Fruit fly (Drosophila melanogaster) whole organism, embryonic: ENCODE data around the gene Tpr2.

Experiments
- Asciz ChIP-seq: fragments of 200-800 bp; sonication (Bioruptor generic); optimal IDR thresholded peaks from 2 replicates; lab custom pipeline; 2017; ENCODE audit warnings: missing biosample characterization, mild to moderate bottlenecking, missing genetic modification characterization, missing genetic modification reagents
- BtbVII ChIP-seq: fragments of 200-800 bp; sonication (Bioruptor generic); optimal IDR thresholded peaks from 3 replicates; lab custom pipeline; 2017; ENCODE audit warnings: missing biosample characterization, mild to moderate bottlenecking, missing genetic modification characterization
- Bteb2 ChIP-seq: fragments of 200-800 bp; sonication (Bioruptor generic); optimal IDR thresholded peaks from 2 replicates; lab custom pipeline; 2016; ENCODE audit warnings: missing biosample characterization, missing genetic modification characterization
- CG10209 ChIP-seq: fragments of 200-800 bp; sonication (Bioruptor generic); optimal IDR thresholded peaks from 3 replicates; lab custom pipeline; 2017; ENCODE audit warnings: missing biosample characterization, mild to moderate bottlenecking, missing genetic modification characterization, missing genetic modification reagents
- CG11085 ChIP-seq: fragments of 200-800 bp; sonication (Bioruptor generic); IDR thresholded peaks from 2 replicates; pipeline ENCODE4 v1.3.6; 2022; ENCODE audit warnings: missing biosample characterization, missing genetic modification characterization
- CG11093 ChIP-seq: fragments of 200-800 bp; sonication (Bioruptor generic); IDR thresholded peaks from 3 replicates; pipeline ENCODE4 v1.3.6; 2022; ENCODE audit warnings: missing biosample characterization, missing genetic modification characterization
- CG13123 ChIP-seq: fragments of 200-800 bp; sonication (Bioruptor generic); optimal IDR thresholded peaks from 2 replicates; lab custom pipeline; 2016; ENCODE audit warnings: missing biosample characterization, missing genetic modification characterization
- CG14710 ChIP-seq: fragments of 200-800 bp; sonication (Bioruptor generic); optimal IDR thresholded peaks from 3 replicates; lab custom pipeline; 2019; ENCODE audit warnings: missing biosample characterization, mild to moderate bottlenecking, missing genetic modification characterization, moderate library complexity
- CG16815 ChIP-seq: fragments of 200-800 bp; sonication (Bioruptor generic); optimal IDR thresholded peaks from 3 replicates; lab custom pipeline; 2017; ENCODE audit warnings: missing biosample characterization, mild to moderate bottlenecking, missing genetic modification characterization
- CG18619 ChIP-seq: fragments of 200-800 bp; sonication (Bioruptor generic); optimal IDR thresholded peaks from 3 replicates; lab custom pipeline; 2017; ENCODE audit warnings: missing biosample characterization, mild to moderate bottlenecking, missing genetic modification characterization
- CG2129 ChIP-seq: fragments of 200-800 bp; sonication (Bioruptor generic); IDR thresholded peaks from 2 replicates; pipeline ENCODE4 v1.3.6; 2022; ENCODE audit warnings: missing biosample characterization, missing genetic modification characterization; ENCODE audit not compliant: partially characterized antibody
- CG2712 ChIP-seq: fragments of 200-800 bp; optimal IDR thresholded peaks from 3 replicates; lab custom pipeline; 2019; ENCODE audit warnings: missing biosample characterization, mild to moderate bottlenecking, missing genetic modification characterization, moderate library complexity
- CG30403 ChIP-seq: fragments of 200-800 bp; sonication (Bioruptor generic); optimal IDR thresholded peaks from 3 replicates; lab custom pipeline; 2016; ENCODE audit warnings: missing biosample characterization, missing genetic modification characterization
- CG31224 ChIP-seq: fragments of 200-800 bp; sonication (Bioruptor generic); IDR thresholded peaks from 2 replicates; pipeline ENCODE4 v1.3.6; 2022; ENCODE audit warnings: missing biosample characterization, missing genetic modification characterization
- CG32532 ChIP-seq: fragments of 200-800 bp; sonication (Bioruptor generic); IDR thresholded peaks from 2 replicates; pipeline ENCODE4 v1.3.6; 2022; ENCODE audit warnings: missing biosample characterization, missing genetic modification characterization
- CG3281 ChIP-seq: fragments of 200-800 bp; sonication (Bioruptor generic); optimal IDR thresholded peaks from 3 replicates; lab custom pipeline; 2017; ENCODE audit warnings: missing biosample characterization, mild to moderate bottlenecking, missing genetic modification characterization
- CG3726 ChIP-seq: fragments of 200-800 bp; sonication (Bioruptor generic); IDR thresholded peaks from 3 replicates; pipeline ENCODE4, ENCODE4 v1.3.6; 2022; ENCODE audit warnings: missing biosample characterization, missing genetic modification characterization
- CG4360 ChIP-seq: fragments of 200-800 bp; sonication (Bioruptor generic); IDR thresholded peaks from 2 replicates; pipeline ENCODE4 v1.3.6; 2022; ENCODE audit warnings: missing biosample characterization, missing genetic modification characterization
- CG5180 ChIP-seq: fragments of 200-800 bp; sonication (Bioruptor generic); optimal IDR thresholded peaks from 3 replicates; lab custom pipeline; 2017; ENCODE audit warnings: missing biosample characterization, missing genetic modification characterization, mild to moderate bottlenecking, moderate library complexity, missing genetic modification reagents
- CG7271 ChIP-seq: fragments of 200-800 bp; sonication (Bioruptor generic); optimal IDR thresholded peaks from 2 replicates; lab custom pipeline; 2018; ENCODE audit warnings: missing biosample characterization, mild to moderate bottlenecking, missing genetic modification characterization, moderate library complexity
- CG9727 ChIP-seq: fragments of 200-800 bp; sonication (Bioruptor generic); optimal IDR thresholded peaks from 3 replicates; lab custom pipeline; 2017; ENCODE audit warnings: missing biosample characterization, mild to moderate bottlenecking, missing genetic modification characterization
- Dad ChIP-seq: fragments of 200-800 bp; sonication (Bioruptor generic); optimal IDR thresholded peaks from 3 replicates; lab custom pipeline; 2016; ENCODE audit warnings: missing biosample characterization, missing genetic modification characterization
- Dbx ChIP-seq: fragments of 200-800 bp; sonication (Bioruptor generic); IDR thresholded peaks from 3 replicates; pipeline ENCODE4 v1.3.6; 2022; ENCODE audit warnings: missing biosample characterization, missing genetic modification characterization
- Doc2 ChIP-seq: fragments of 200-800 bp; sonication (Bioruptor generic); IDR thresholded peaks from 2 replicates; pipeline ENCODE4 v1.3.6; 2022; ENCODE audit warnings: missing biosample characterization, missing genetic modification characterization
- Fer2 ChIP-seq: fragments of 200-800 bp; sonication (Bioruptor generic); optimal IDR thresholded peaks from 2 replicates; lab custom pipeline; 2018; ENCODE audit warnings: missing biosample characterization, mild to moderate bottlenecking, missing genetic modification characterization, moderate library complexity
- Max ChIP-seq: fragments of 200-800 bp; sonication (Bioruptor generic); optimal IDR thresholded peaks from 2 replicates; lab custom pipeline; 2016; ENCODE audit warnings: missing biosample characterization, mild to moderate bottlenecking, missing genetic modification characterization
- Neu2 ChIP-seq: fragments of 200-800 bp; sonication (Bioruptor generic); optimal IDR thresholded peaks from 3 replicates; lab custom pipeline; 2016; ENCODE audit warnings: missing biosample characterization, missing genetic modification characterization, borderline replicate concordance
- Optix ChIP-seq: fragments of 200-800 bp; sonication (Bioruptor generic); IDR thresholded peaks from 3 replicates; pipeline ENCODE4 v1.3.6; 2022; ENCODE audit warnings: missing biosample characterization, missing genetic modification characterization
- Rx ChIP-seq: fragments of 200-800 bp; sonication (Bioruptor generic); IDR thresholded peaks from 2 replicates; pipeline ENCODE4 v1.3.6; 2022; ENCODE audit warnings: missing biosample characterization, missing genetic modification characterization
- Six4 ChIP-seq: fragments of 200-800 bp; sonication (Bioruptor generic); optimal IDR thresholded peaks from 2 replicates; lab custom pipeline; 2016; ENCODE audit warnings: missing biosample characterization, missing genetic modification characterization
- bcd ChIP-seq: fragments of 200-800 bp; sonication (Bioruptor generic); optimal IDR thresholded peaks from 2 replicates; lab custom pipeline; 2017; ENCODE audit warnings: missing biosample characterization, mild to moderate bottlenecking, missing genetic modification characterization
- bigmax ChIP-seq: fragments of 200-800 bp; sonication (Bioruptor generic); optimal IDR thresholded peaks from 2 replicates; lab custom pipeline; 2018; ENCODE audit warnings: missing biosample characterization, mild to moderate bottlenecking, missing genetic modification characterization
- cg ChIP-seq: fragments of 200-800 bp; sonication (Bioruptor generic); optimal IDR thresholded peaks from 3 replicates; lab custom pipeline; 2019; ENCODE audit warnings: missing biosample characterization, mild to moderate bottlenecking, missing genetic modification characterization, moderate library complexity
- da ChIP-seq: fragments of 200-800 bp; sonication (Bioruptor generic); optimal IDR thresholded peaks from 2 replicates; lab custom pipeline; 2016; ENCODE audit warnings: missing biosample characterization, missing genetic modification characterization
- gt ChIP-seq: fragments of 200-800 bp; sonication (Bioruptor generic); IDR thresholded peaks from 2 replicates; pipeline ENCODE4 v1.3.6; 2022; ENCODE audit warnings: missing biosample characterization, missing genetic modification characterization
- h ChIP-seq: fragments of >200 bp; optimal IDR thresholded peaks from 2 replicates; lab custom pipeline; 2017
- inv ChIP-seq: fragments of 200-800 bp; sonication (Bioruptor generic); IDR thresholded peaks from 2 replicates; pipeline ENCODE4 v1.3.6; 2022; ENCODE audit warnings: missing biosample characterization, missing genetic modification characterization; ENCODE audit not compliant: partially characterized antibody
- kni ChIP-seq: fragments of 200-800 bp; sonication (Bioruptor generic); optimal IDR thresholded peaks from 3 replicates; lab custom pipeline; 2017; ENCODE audit warnings: mild to moderate bottlenecking, missing biosample characterization, missing genetic modification reagents, missing genetic modification characterization
- mam ChIP-seq: fragments of 200-800 bp; sonication (Bioruptor generic); optimal IDR thresholded peaks from 3 replicates; lab custom pipeline; 2016; ENCODE audit warnings: missing biosample characterization, missing genetic modification characterization
- nerfin-2 ChIP-seq: fragments of 200-800 bp; sonication (Bioruptor generic); IDR thresholded peaks from 2 replicates; pipeline ENCODE4 v1.3.6; 2022; ENCODE audit warnings: missing biosample characterization, missing genetic modification characterization; ENCODE audit not compliant: partially characterized antibody
- nom ChIP-seq: fragments of 200-800 bp; sonication (Bioruptor generic); optimal IDR thresholded peaks from 2 replicates; lab custom pipeline; 2017; ENCODE audit warnings: missing biosample characterization, missing genetic modification characterization, mild to moderate bottlenecking, moderate library complexity, missing genetic modification reagents
- org-1 ChIP-seq: fragments of 200-800 bp; sonication (Bioruptor generic); optimal IDR thresholded peaks from 2 replicates; lab custom pipeline; 2017; ENCODE audit warnings: missing biosample characterization, missing genetic modification characterization
- pan ChIP-seq, 4 experiments: fragments of >200 bp in 3 of 4; fragments of 200-800 bp in 1 of 4; sonication (Bioruptor generic) in 1 of 4; optimal IDR thresholded peaks in 3 of 4; IDR thresholded peaks in 1 of 4; 2 replicates each; pipeline versions ENCODE4 v1.3.6 to Lab custom; 2017 to 2022; ENCODE audit warnings: missing biosample characterization in 2 of 4, missing genetic modification characterization in 2 of 4, mixed read lengths in 1 of 4
- pb ChIP-seq: fragments of 200-800 bp; sonication (Bioruptor generic); optimal IDR thresholded peaks from 3 replicates; lab custom pipeline; 2016; ENCODE audit warnings: missing biosample characterization, missing genetic modification characterization
- pho ChIP-seq: fragments of 200-800 bp; sonication (Bioruptor generic); optimal IDR thresholded peaks from 2 replicates; lab custom pipeline; 2016; ENCODE audit warnings: missing biosample characterization, missing genetic modification characterization
- stwl ChIP-seq: fragments of 200-800 bp; sonication (Bioruptor generic); optimal IDR thresholded peaks from 3 replicates; lab custom pipeline; 2018; ENCODE audit warnings: missing biosample characterization, mild to moderate bottlenecking, missing genetic modification characterization, moderate library complexity
- tll ChIP-seq, 2 experiments: fragments of 200-800 bp in 1 of 2; fragments of >200 bp in 1 of 2; sonication (Bioruptor generic) in 1 of 2; optimal IDR thresholded peaks; 2 replicates each; lab custom pipeline; 2017 to 2019; ENCODE audit warnings: missing biosample characterization in 2 of 2, missing genetic modification characterization in 2 of 2, mild to moderate bottlenecking in 1 of 2, moderate library complexity in 1 of 2
- toy ChIP-seq: fragments of 200-800 bp; sonication (Bioruptor generic); IDR thresholded peaks from 2 replicates; pipeline ENCODE4 v1.3.6; 2022; ENCODE audit warnings: missing biosample characterization, missing genetic modification characterization
- trem ChIP-seq: fragments of 200-800 bp; optimal IDR thresholded peaks from 3 replicates; lab custom pipeline; 2019; ENCODE audit warnings: missing biosample characterization, mild to moderate bottlenecking, missing genetic modification characterization, moderate library complexity
- zf30C ChIP-seq: fragments of 200-800 bp; sonication (Bioruptor generic); optimal IDR thresholded peaks from 3 replicates; lab custom pipeline; 2018; ENCODE audit warnings: missing biosample characterization, mild to moderate bottlenecking, missing genetic modification characterization

Tpr2 gene

dm6 chr2L:16500469-16500868 lies 9.1 kb downstream of the Tpr2 start (continued):
- TF ChIP-seq nom (peak; percentile 72), pho (peak; percentile 80), gt (GFP tag; lab: Robert Waterston, UW) (peak; percentile 87), stwl (tag; lab: Kevin White, UChicago) (peak; percentile 27), CG3281 (peak; percentile 78), pb (peak; percentile 34), Rx (GFP tag; lab: Robert Waterston, UW) (no peak), inv (GFP tag; lab: Robert Waterston, UW) (no peak), Six4 (peak; percentile 81), toy (GFP tag; lab: Robert Waterston, UW) (peak; percentile 71), CG32532 (GFP tag; lab: Robert Waterston, UW) (peak; percentile 92), Bteb2 (GFP tag; lab: Kevin White, UChicago) (peak; percentile 82), pan (optimal IDR thresholded peaks at IDR 0.05; lab: Kevin White, UChicago) (no peak), pan (GFP tag; optimal IDR thresholded peaks at IDR 0.05 in 1 of 2, IDR thresholded peaks at IDR 0.05 in 1 of 2) (peak in 1 of 2 experiments; percentile 94), Neu2 (GFP tag; lab: Kevin White, UChicago) (no peak), da (GFP tag; lab: Kevin White, UChicago) (peak; percentile 30), Fer2 (tag; lab: Kevin White, UChicago) (peak; percentile 53), CG14710 (tag; lab: Kevin White, UChicago) (peak; percentile 85), CG30403 (peak; percentile 89), CG4360 (GFP tag; lab: Robert Waterston, UW) (peak; percentile 69), Max (GFP tag; lab: Kevin White, UChicago) (peak; percentile 75), CG9727 (GFP tag; lab: Kevin White, UChicago) (peak; percentile 86), CG3726 (GFP tag; lab: Robert Waterston, UW) (peak; percentile 88; the same call in 2 of the 3 replicates), h (lab: Kevin White, UChicago) (no peak), bcd (GFP tag; lab: Kevin White, UChicago) (peak; percentile 74), Asciz (GFP tag; lab: Kevin White, UChicago) (peak; percentile 77), CG7271 (tag; lab: Kevin White, UChicago) (peak; percentile 67), Dbx (GFP tag; lab: Robert Waterston, UW) (peak; percentile 83), Optix (GFP tag; lab: Robert Waterston, UW) (peak; percentile 90), mam (GFP tag; lab: Kevin White, UChicago) (peak; percentile 82), org-1 (GFP tag; lab: Kevin White, UChicago) (peak; percentile 87), cg (GFP tag; lab: Kevin White, UChicago) (peak; percentile 69), CG13123 (GFP tag; lab: Kevin White, UChicago) (peak; percentile 82), zf30C (no peak), trem (tag; lab: Kevin White, UChicago) (peak; percentile 58), Dad (GFP tag; lab: Kevin White, UChicago) (peak; percentile 73), nerfin-2 (GFP tag; lab: Robert Waterston, UW) (0 out of 2 replicates have a peak, but pooled peaks have one; percentile 36), Doc2 (GFP tag; lab: Robert Waterston, UW) (no peak), kni (peak; percentile 71), CG11093 (GFP tag; lab: Robert Waterston, UW) (peak; percentile 93), CG11085 (GFP tag; lab: Robert Waterston, UW) (peak; percentile 80), tll (GFP tag; optimal IDR thresholded peaks at IDR 0.05; lab: Kevin White, UChicago) (peak in 1 of 2 experiments; percentile 57), CG18619 (peak; percentile 87), BtbVII (GFP tag; lab: Kevin White, UChicago) (peak; percentile 74), CG31224 (GFP tag; lab: Robert Waterston, UW) (peak; percentile 74), CG10209 (GFP tag; lab: Kevin White, UChicago) (peak; percentile 90), CG16815 (GFP tag; lab: Kevin White, UChicago) (peak; percentile 87), bigmax (GFP tag; lab: Kevin White, UChicago) (no peak), CG2129 (no peak), CG2712 (tag; lab: Kevin White, UChicago) (peak; percentile 89), CG5180 (GFP tag; lab: Kevin White, UChicago) (peak; percentile 55)
